Worm (Caenorhabditis elegans) whole organism, L2 larva: ENCODE measurements around the gene act-5.

Source experiments
- ama-1 ChIP-seq: fragments of 150-350 bp; optimal IDR thresholded peaks from 2 replicates; lab custom pipeline; 2018; ENCODE audit warnings: inconsistent platforms
- elt-3 ChIP-seq: sonication (generic microtip); optimal IDR thresholded peaks from 2 replicates; lab custom pipeline; 2017; ENCODE audit warnings: missing biosample characterization, missing genetic modification characterization
- nhr-25 ChIP-seq: fragments of 150-350 bp; sonication (generic microtip); optimal IDR thresholded peaks from 3 replicates; lab custom pipeline; 2014; ENCODE audit warnings: missing biosample characterization, missing genetic modification characterization

DNA sequence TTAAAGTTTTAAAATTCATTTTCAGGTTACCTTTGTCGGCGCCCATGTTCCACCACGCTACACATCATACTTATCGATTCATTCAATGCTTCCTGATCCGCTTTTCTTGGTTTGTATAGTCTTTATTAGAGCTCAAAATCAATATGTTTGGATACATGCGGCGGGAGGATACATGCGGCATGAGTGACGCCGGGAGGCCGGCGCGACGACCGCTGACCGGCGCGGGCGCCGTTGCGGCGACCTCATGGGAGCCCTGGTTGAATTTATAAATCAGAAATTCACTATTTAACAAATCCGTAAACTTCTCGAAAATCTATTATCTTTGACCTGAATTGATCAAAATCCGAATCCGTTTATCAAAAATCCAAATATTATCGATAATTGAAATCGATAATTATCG, 24.1 kb downstream of the act-5 start:
- TF ChIP-seq elt-3 (tag; lab: Kevin White, UChicago) = no peak
- TF ChIP-seq ama-1 (lab: Kevin White, UChicago) = no peak
- no peak for TF ChIP-seq nhr-25 (tag; lab: Kevin White, UChicago)
